Fruit fly (Drosophila melanogaster) whole organism, embryonic: ENCODE data around the gene CG33932.
A peak's percentile ranks its signal among the peaks of the same experiment; 100 is the strongest.

ENCODE experiments used
- Aef1 ChIP-seq: fragments of 200-800 bp; sonication (Bioruptor generic); IDR thresholded peaks from 3 replicates; pipeline ENCODE4 v1.3.6; 2022; ENCODE audit warnings: missing biosample characterization, missing genetic modification characterization
- Atf6 ChIP-seq: fragments of 200-800 bp; sonication (Bioruptor generic); IDR thresholded peaks from 2 replicates; pipeline ENCODE4 v1.3.6; 2022; ENCODE audit warnings: missing biosample characterization, missing genetic modification characterization
- CG10431 ChIP-seq: fragments of 200-800 bp; sonication (Bioruptor generic); optimal IDR thresholded peaks from 3 replicates; lab custom pipeline; 2018; ENCODE audit warnings: missing biosample characterization, mild to moderate bottlenecking, missing genetic modification characterization
- CG11456 ChIP-seq: fragments of 200-800 bp; sonication (Bioruptor generic); IDR thresholded peaks from 3 replicates; pipeline ENCODE4 v1.3.6; 2022; ENCODE audit warnings: missing biosample characterization, missing genetic modification characterization
- CG12236 ChIP-seq: fragments of 200-800 bp; sonication (Bioruptor generic); optimal IDR thresholded peaks from 2 replicates; lab custom pipeline; 2016; ENCODE audit warnings: missing biosample characterization, missing genetic modification characterization
- CG1233 ChIP-seq: fragments of 200-800 bp; sonication (Bioruptor generic); optimal IDR thresholded peaks from 4 replicates; lab custom pipeline; 2018; ENCODE audit warnings: missing biosample characterization, mild to moderate bottlenecking, missing genetic modification characterization
- CG15479 ChIP-seq: fragments of 200-800 bp; sonication (Bioruptor generic); optimal IDR thresholded peaks from 3 replicates; lab custom pipeline; 2019; ENCODE audit warnings: missing biosample characterization, mild to moderate bottlenecking, missing genetic modification characterization, moderate library complexity
- CG17328 ChIP-seq: fragments of 200-800 bp; sonication (Bioruptor generic); IDR thresholded peaks from 2 replicates; pipeline ENCODE4 v1.3.6; 2022; ENCODE audit warnings: missing biosample characterization, missing genetic modification characterization
- CG17568 ChIP-seq: fragments of 200-800 bp; sonication (Bioruptor generic); optimal IDR thresholded peaks from 2 replicates; lab custom pipeline; 2018; ENCODE audit warnings: missing biosample characterization, mild to moderate bottlenecking, missing genetic modification characterization, moderate library complexity
- CG3281 ChIP-seq: fragments of 200-800 bp; sonication (Bioruptor generic); optimal IDR thresholded peaks from 3 replicates; lab custom pipeline; 2017; ENCODE audit warnings: missing biosample characterization, mild to moderate bottlenecking, missing genetic modification characterization
- CG34224 ChIP-seq: fragments of 200-800 bp; sonication (Bioruptor generic); IDR thresholded peaks from 3 replicates; pipeline ENCODE4 v1.3.6; 2022; ENCODE audit warnings: missing biosample characterization, missing genetic modification characterization; ENCODE audit not compliant: partially characterized antibody
- CG34376 ChIP-seq: fragments of 200-800 bp; sonication (Bioruptor generic); optimal IDR thresholded peaks from 2 replicates; lab custom pipeline; 2018; ENCODE audit warnings: missing biosample characterization, mild to moderate bottlenecking, missing genetic modification characterization
- CG4360 ChIP-seq: fragments of 200-800 bp; sonication (Bioruptor generic); IDR thresholded peaks from 2 replicates; pipeline ENCODE4 v1.3.6; 2022; ENCODE audit warnings: missing biosample characterization, missing genetic modification characterization
- CG6791 ChIP-seq: fragments of 200-800 bp; sonication (Bioruptor generic); IDR thresholded peaks from 3 replicates; pipeline ENCODE4 v1.3.6; 2022; ENCODE audit warnings: missing biosample characterization, missing genetic modification characterization; ENCODE audit not compliant: partially characterized antibody
- Dll ChIP-seq: fragments of 200-800 bp; sonication (Bioruptor generic); IDR thresholded peaks from 4 replicates; pipeline ENCODE4 v1.3.6; 2022; ENCODE audit warnings: missing biosample characterization, missing genetic modification characterization; ENCODE audit not compliant: partially characterized antibody
- Gug ChIP-seq: fragments of 200-800 bp; sonication (Bioruptor generic); IDR thresholded peaks from 4 replicates; pipeline ENCODE4 v1.3.6; 2022; ENCODE audit warnings: missing biosample characterization, missing genetic modification characterization
- H15 ChIP-seq: fragments of 200-800 bp; sonication (Bioruptor generic); IDR thresholded peaks from 3 replicates; pipeline ENCODE4 v1.3.6; 2022; ENCODE audit warnings: missing biosample characterization, missing genetic modification characterization
- HLH54F ChIP-seq: fragments of 200-800 bp; sonication (Bioruptor generic); optimal IDR thresholded peaks from 3 replicates; lab custom pipeline; 2016; ENCODE audit warnings: missing biosample characterization, missing genetic modification characterization
- Hsf ChIP-seq: fragments of 200-800 bp; sonication (Bioruptor generic); optimal IDR thresholded peaks from 3 replicates; lab custom pipeline; 2016; ENCODE audit warnings: missing biosample characterization, missing genetic modification characterization
- Lhr ChIP-seq: fragments of 200-800 bp; sonication (Bioruptor generic); optimal IDR thresholded peaks from 3 replicates; lab custom pipeline; 2017; ENCODE audit warnings: mild to moderate bottlenecking, missing biosample characterization, missing genetic modification reagents, missing genetic modification characterization
- Mrtf ChIP-seq: fragments of 200-800 bp; sonication (Bioruptor generic); IDR thresholded peaks from 3 replicates; pipeline ENCODE4 v1.3.6; 2022; ENCODE audit warnings: missing biosample characterization, missing genetic modification characterization
- Nf-YB ChIP-seq: fragments of 200-800 bp; sonication (Bioruptor generic); optimal IDR thresholded peaks from 3 replicates; lab custom pipeline; 2019; ENCODE audit warnings: missing biosample characterization, mild to moderate bottlenecking, missing genetic modification characterization, moderate library complexity
- Scr ChIP-seq: fragments of 200-800 bp; sonication (Bioruptor generic); IDR thresholded peaks from 2 replicates; pipeline ENCODE4 v1.3.6; 2022; ENCODE audit warnings: missing biosample characterization, missing genetic modification characterization; ENCODE audit not compliant: partially characterized antibody
- Six4 ChIP-seq: fragments of 200-800 bp; sonication (Bioruptor generic); optimal IDR thresholded peaks from 2 replicates; lab custom pipeline; 2016; ENCODE audit warnings: missing biosample characterization, missing genetic modification characterization
- Sox102F ChIP-seq: fragments of 200-800 bp; sonication (Bioruptor generic); optimal IDR thresholded peaks from 2 replicates; lab custom pipeline; 2018; ENCODE audit warnings: missing biosample characterization, mild to moderate bottlenecking, missing genetic modification characterization, moderate library complexity
- Trl ChIP-seq, 3 experiments: fragments of >200 bp in 2 of 3; fragments of 200-800 bp in 1 of 3; sonication (Bioruptor generic) in 1 of 3; optimal IDR thresholded peaks; 2 replicates in 1 of 3; 3 replicates in 2 of 3; lab custom pipeline; 2016 to 2017; ENCODE audit warnings: missing biosample characterization in 1 of 3, missing genetic modification characterization in 1 of 3
- Vsx1 ChIP-seq: fragments of 200-800 bp; sonication (Bioruptor generic); optimal IDR thresholded peaks from 2 replicates; lab custom pipeline; 2017; ENCODE audit warnings: missing biosample characterization, mild to moderate bottlenecking, missing genetic modification characterization, missing genetic modification reagents
- Xrp1 ChIP-seq: fragments of 200-800 bp; sonication (Bioruptor generic); IDR thresholded peaks from 2 replicates; pipeline ENCODE4 v1.3.6; 2022; ENCODE audit warnings: missing biosample characterization, missing genetic modification characterization
- bowl ChIP-seq: fragments of 200-800 bp; sonication (Bioruptor generic); IDR thresholded peaks from 2 replicates; pipeline ENCODE4 v1.3.6; 2022; ENCODE audit warnings: missing biosample characterization, missing genetic modification characterization
- ci ChIP-seq: fragments of 200-800 bp; sonication (Bioruptor generic); IDR thresholded peaks from 3 replicates; pipeline ENCODE4 v1.3.6; 2022; ENCODE audit warnings: missing biosample characterization, missing genetic modification characterization
- crp ChIP-seq, 2 experiments: fragments of 200-800 bp; sonication (Bioruptor generic); optimal IDR thresholded peaks; 2 replicates in 1 of 2; 3 replicates in 1 of 2; lab custom pipeline; 2017; ENCODE audit warnings: missing biosample characterization in 2 of 2, missing genetic modification characterization in 2 of 2, mild to moderate bottlenecking in 1 of 2, moderate library complexity in 1 of 2
- disco-r ChIP-seq: fragments of 200-800 bp; sonication (Bioruptor generic); optimal IDR thresholded peaks from 2 replicates; lab custom pipeline; 2016; ENCODE audit warnings: missing biosample characterization, missing genetic modification characterization
- dmrt11E ChIP-seq: fragments of 200-800 bp; sonication (Bioruptor generic); optimal IDR thresholded peaks from 3 replicates; lab custom pipeline; 2018; ENCODE audit warnings: missing biosample characterization, mild to moderate bottlenecking, missing genetic modification characterization, moderate library complexity
- fru ChIP-seq: fragments of >200 bp; optimal IDR thresholded peaks from 2 replicates; lab custom pipeline; 2017
- fu2 ChIP-seq: fragments of 200-800 bp; sonication (Bioruptor generic); optimal IDR thresholded peaks from 2 replicates; lab custom pipeline; 2016; ENCODE audit warnings: missing biosample characterization, missing genetic modification characterization
- gcm ChIP-seq: fragments of 200-800 bp; sonication (Bioruptor generic); optimal IDR thresholded peaks from 2 replicates; lab custom pipeline; 2019; ENCODE audit warnings: missing biosample characterization, mild to moderate bottlenecking, missing genetic modification characterization, moderate library complexity
- gcm2 ChIP-seq: fragments of 200-800 bp; sonication (Bioruptor generic); optimal IDR thresholded peaks from 2 replicates; lab custom pipeline; 2016; ENCODE audit warnings: missing biosample characterization, missing genetic modification characterization
- gsb ChIP-seq: fragments of 200-800 bp; sonication (Bioruptor generic); IDR thresholded peaks from 2 replicates; pipeline ENCODE4 v1.3.6; 2022; ENCODE audit warnings: missing biosample characterization, missing genetic modification characterization
- ind ChIP-seq: fragments of 200-800 bp; sonication (Bioruptor generic); optimal IDR thresholded peaks from 3 replicates; lab custom pipeline; 2016; ENCODE audit warnings: missing biosample characterization, missing genetic modification characterization
- insv ChIP-seq, 2 experiments: fragments of 200-800 bp; sonication (Bioruptor generic); optimal IDR thresholded peaks; 3 replicates each; lab custom pipeline; 2016 to 2018; ENCODE audit warnings: missing biosample characterization in 2 of 2, missing genetic modification characterization in 2 of 2
- kay ChIP-seq: fragments of 200-800 bp; sonication (Bioruptor generic); optimal IDR thresholded peaks from 2 replicates; lab custom pipeline; 2016; ENCODE audit warnings: missing biosample characterization, missing genetic modification characterization
- lmd ChIP-seq: fragments of 200-800 bp; sonication (Bioruptor generic); IDR thresholded peaks from 2 replicates; pipeline ENCODE4 v1.3.6; 2022; ENCODE audit warnings: missing biosample characterization, missing genetic modification characterization
- peb ChIP-seq: fragments of 200-800 bp; sonication (Bioruptor generic); IDR thresholded peaks from 2 replicates; pipeline ENCODE4 v1.3.6; 2022; ENCODE audit warnings: missing biosample characterization, missing genetic modification characterization
- ranshi ChIP-seq: fragments of 200-800 bp; sonication (Bioruptor generic); IDR thresholded peaks from 2 replicates; pipeline ENCODE4 v1.3.6; 2022; ENCODE audit warnings: missing biosample characterization, missing genetic modification characterization
- rib ChIP-seq: fragments of 200-800 bp; sonication (Bioruptor generic); IDR thresholded peaks from 2 replicates; pipeline ENCODE4 v1.3.6; 2022; ENCODE audit warnings: missing biosample characterization, missing genetic modification characterization
- run ChIP-seq: fragments of 200-800 bp; sonication (Bioruptor generic); optimal IDR thresholded peaks from 3 replicates; lab custom pipeline; 2018; ENCODE audit warnings: missing biosample characterization, mild to moderate bottlenecking, missing genetic modification characterization
- stc ChIP-seq: fragments of 200-800 bp; sonication (Bioruptor generic); IDR thresholded peaks from 2 replicates; pipeline ENCODE4 v1.3.6; 2022; ENCODE audit warnings: missing biosample characterization, missing genetic modification characterization
- tap ChIP-seq: fragments of 200-800 bp; optimal IDR thresholded peaks from 3 replicates; lab custom pipeline; 2019; ENCODE audit warnings: missing biosample characterization, mild to moderate bottlenecking, missing genetic modification characterization, moderate library complexity
- unc-4 ChIP-seq: fragments of 200-800 bp; sonication (Bioruptor generic); IDR thresholded peaks from 2 replicates; pipeline ENCODE4 v1.3.6; 2022; ENCODE audit warnings: missing biosample characterization, missing genetic modification characterization; ENCODE audit not compliant: partially characterized antibody
- zfh1 ChIP-seq: fragments of 200-800 bp; sonication (Bioruptor generic); IDR thresholded peaks from 3 replicates; pipeline ENCODE4 v1.3.6; 2022; ENCODE audit warnings: missing biosample characterization, missing genetic modification characterization

Gene CG33932

DNA sequence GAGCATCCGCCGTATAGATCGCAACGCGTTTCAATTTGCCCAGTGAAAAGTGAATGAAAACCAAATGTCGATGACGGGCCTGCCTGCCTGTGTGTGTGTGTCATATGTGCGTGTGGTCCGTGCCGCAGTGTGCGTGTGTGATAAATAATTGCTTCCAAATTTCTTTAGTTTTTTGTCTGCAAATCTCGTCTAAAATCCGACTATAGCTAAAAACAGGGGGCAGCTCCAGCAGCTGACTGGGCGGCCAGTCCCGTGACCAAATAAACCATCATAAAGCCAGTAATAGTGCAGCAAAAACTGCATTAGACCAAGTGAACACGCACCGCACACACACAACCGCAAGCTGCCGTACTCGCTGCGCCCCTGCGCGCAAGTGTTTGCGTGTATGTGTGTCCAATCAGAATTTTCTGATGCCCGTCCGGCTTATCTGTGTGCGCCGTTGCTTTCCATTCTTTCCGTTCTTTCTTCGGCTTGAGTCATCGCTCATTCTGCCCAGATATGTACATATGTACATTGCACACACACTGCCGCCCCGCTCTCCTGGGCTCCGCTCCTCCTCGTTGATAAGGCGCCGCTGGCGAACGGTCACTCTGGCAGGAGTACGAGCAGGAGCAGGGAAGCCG is 46.9 kb upstream of the CG33932 start (continued):
- TF ChIP-seq Scr (GFP tag; lab: Robert Waterston, UW) (0 out of 2 replicates have a peak, but pooled peaks have one; percentile 2), Nf-YB (GFP tag; lab: Kevin White, UChicago) (peak; percentile 83), CG17328 (no peak), tap (no peak), CG10431 (GFP tag; lab: Kevin White, UChicago) (no peak), Vsx1 (no peak), peb (GFP tag; lab: Robert Waterston, UW) (no peak), Aef1 (GFP tag; lab: Robert Waterston, UW) (no peak), kay (GFP tag; lab: Kevin White, UChicago) (peak; percentile 21), dmrt11E (tag; lab: Kevin White, UChicago) (peak; percentile 18), insv (GFP tag; optimal IDR thresholded peaks at IDR 0.05; lab: Kevin White, UChicago) (peak; percentile 65 to 93), Gug (no peak), CG34376 (GFP tag; lab: Kevin White, UChicago) (no peak), CG15479 (GFP tag; lab: Kevin White, UChicago) (peak; percentile 62), lmd (GFP tag; lab: Robert Waterston, UW) (no peak), crp (GFP tag; optimal IDR thresholded peaks at IDR 0.05; lab: Kevin White, UChicago) (no peak), ci (GFP tag; lab: Robert Waterston, UW) (peak; percentile 56; the same call in 1 of the 3 replicates), fru (peak; percentile 23), unc-4 (GFP tag; lab: Robert Waterston, UW) (no peak), gsb (GFP tag; lab: Robert Waterston, UW) (no peak), Dll (0 out of 4 replicates have a peak, but pooled peaks have one; percentile 40), Hsf (GFP tag; lab: Kevin White, UChicago) (no peak), CG17568 (GFP tag; lab: Kevin White, UChicago) (no peak), run (tag; lab: Kevin White, UChicago) (no peak), zfh1 (GFP tag; lab: Robert Waterston, UW) (0 out of 3 replicates have a peak, but pooled peaks have one; percentile 27), disco-r (GFP tag; lab: Kevin White, UChicago) (no peak), CG4360 (GFP tag; lab: Robert Waterston, UW) (no peak), fu2 (no peak), Mrtf (GFP tag; lab: Robert Waterston, UW) (no peak), ranshi (GFP tag; lab: Robert Waterston, UW) (0 out of 2 replicates have a peak, but pooled peaks have one; percentile 27), gcm2 (GFP tag; lab: Kevin White, UChicago) (no peak), rib (GFP tag; lab: Robert Waterston, UW) (no peak), Six4 (no peak), CG12236 (GFP tag; lab: Kevin White, UChicago) (no peak), Sox102F (no peak), HLH54F (GFP tag; lab: Kevin White, UChicago) (no peak), CG3281 (GFP tag; lab: Kevin White, UChicago) (no peak), stc (GFP tag; lab: Robert Waterston, UW) (no peak), gcm (GFP tag; lab: Kevin White, UChicago) (no peak), CG34224 (GFP tag; lab: Robert Waterston, UW) (no peak), bowl (GFP tag; lab: Robert Waterston, UW) (no peak), CG6791 (GFP tag; lab: Robert Waterston, UW) (no peak), CG11456 (GFP tag; lab: Robert Waterston, UW) (0 out of 3 replicates have a peak, but pooled peaks have one; percentile 22), ind (GFP tag; lab: Kevin White, UChicago) (no peak), H15 (GFP tag; lab: Robert Waterston, UW) (no peak), Xrp1 (GFP tag; lab: Robert Waterston, UW) (no peak), Atf6 (GFP tag; lab: Robert Waterston, UW) (no peak), Lhr (GFP tag; lab: Kevin White, UChicago) (no peak), CG1233 (GFP tag; lab: Kevin White, UChicago) (no peak), Trl (optimal IDR thresholded peaks at IDR 0.05; lab: Kevin White, UChicago) (peak in 1 of 2 experiments; percentile 10), Trl (GFP tag; optimal IDR thresholded peaks at IDR 0.05; lab: Kevin White, UChicago) (no peak)
